Fruit fly (Drosophila melanogaster) whole organism, embryonic: Measurements from ENCODE around the gene Nf-YA.
A peak's percentile ranks its signal among the peaks of the same experiment; 100 is the strongest.

Experiments used
- Adf1 ChIP-seq: fragments of 200-800 bp; sonication (Bioruptor generic); IDR thresholded peaks from 2 replicates; pipeline ENCODE4 v1.3.6; 2022; ENCODE audit warnings: missing biosample characterization, missing genetic modification characterization
- Atf3 ChIP-seq: fragments of 200-800 bp; sonication (Bioruptor generic); optimal IDR thresholded peaks from 3 replicates; lab custom pipeline; 2016; ENCODE audit warnings: missing biosample characterization, missing genetic modification characterization
- CG11085 ChIP-seq: fragments of 200-800 bp; sonication (Bioruptor generic); IDR thresholded peaks from 2 replicates; pipeline ENCODE4 v1.3.6; 2022; ENCODE audit warnings: missing biosample characterization, missing genetic modification characterization
- CG11456 ChIP-seq: fragments of 200-800 bp; sonication (Bioruptor generic); IDR thresholded peaks from 3 replicates; pipeline ENCODE4 v1.3.6; 2022; ENCODE audit warnings: missing biosample characterization, missing genetic modification characterization
- CG14441 ChIP-seq: fragments of 200-800 bp; sonication (Bioruptor generic); IDR thresholded peaks from 2 replicates; pipeline ENCODE4 v1.3.6; 2022; ENCODE audit warnings: missing biosample characterization, missing genetic modification characterization
- CG17612 ChIP-seq: fragments of 200-800 bp; sonication (Bioruptor generic); IDR thresholded peaks from 2 replicates; pipeline ENCODE4 v1.3.6; 2022; ENCODE audit warnings: missing biosample characterization, missing genetic modification characterization
- CG18011 ChIP-seq: fragments of 200-800 bp; sonication (Bioruptor generic); optimal IDR thresholded peaks from 2 replicates; lab custom pipeline; 2017; ENCODE audit warnings: missing biosample characterization, missing genetic modification characterization, mild to moderate bottlenecking, moderate library complexity, missing genotype
- CG18476 ChIP-seq: fragments of 200-800 bp; sonication (Bioruptor generic); optimal IDR thresholded peaks from 2 replicates; lab custom pipeline; 2016; ENCODE audit warnings: missing biosample characterization, mild to moderate bottlenecking, missing genetic modification characterization
- CG31224 ChIP-seq: fragments of 200-800 bp; sonication (Bioruptor generic); IDR thresholded peaks from 2 replicates; pipeline ENCODE4 v1.3.6; 2022; ENCODE audit warnings: missing biosample characterization, missing genetic modification characterization
- CG31388 ChIP-seq: fragments of 200-800 bp; sonication (Bioruptor generic); optimal IDR thresholded peaks from 2 replicates; lab custom pipeline; 2016; ENCODE audit warnings: missing biosample characterization, missing genetic modification characterization
- CG3281 ChIP-seq: fragments of 200-800 bp; sonication (Bioruptor generic); optimal IDR thresholded peaks from 3 replicates; lab custom pipeline; 2017; ENCODE audit warnings: missing biosample characterization, mild to moderate bottlenecking, missing genetic modification characterization
- CG34376 ChIP-seq: fragments of 200-800 bp; sonication (Bioruptor generic); optimal IDR thresholded peaks from 2 replicates; lab custom pipeline; 2018; ENCODE audit warnings: missing biosample characterization, mild to moderate bottlenecking, missing genetic modification characterization
- CG5180 ChIP-seq: fragments of 200-800 bp; sonication (Bioruptor generic); optimal IDR thresholded peaks from 3 replicates; lab custom pipeline; 2017; ENCODE audit warnings: missing biosample characterization, missing genetic modification characterization, mild to moderate bottlenecking, moderate library complexity, missing genetic modification reagents
- CG8281 ChIP-seq: fragments of 200-800 bp; sonication (Bioruptor generic); optimal IDR thresholded peaks from 2 replicates; lab custom pipeline; 2018; ENCODE audit warnings: missing biosample characterization, mild to moderate bottlenecking, missing genetic modification characterization, moderate library complexity
- CG8478 ChIP-seq: fragments of >200 bp; optimal IDR thresholded peaks from 2 replicates; lab custom pipeline; 2018
- CG8765 ChIP-seq: fragments of 200-800 bp; sonication (Bioruptor generic); IDR thresholded peaks from 2 replicates; pipeline ENCODE4 v1.3.6; 2022; ENCODE audit warnings: missing biosample characterization, missing genetic modification characterization
- CG9609 ChIP-seq: fragments of 200-800 bp; sonication (Bioruptor generic); optimal IDR thresholded peaks from 3 replicates; lab custom pipeline; 2016; ENCODE audit warnings: missing biosample characterization, missing genetic modification characterization
- CkIIα-i1 ChIP-seq: fragments of 200-800 bp; sonication (Bioruptor generic); IDR thresholded peaks from 2 replicates; pipeline ENCODE4 v1.3.6; 2022; ENCODE audit warnings: missing biosample characterization, missing genetic modification characterization
- Dbx ChIP-seq: fragments of 200-800 bp; sonication (Bioruptor generic); IDR thresholded peaks from 3 replicates; pipeline ENCODE4 v1.3.6; 2022; ENCODE audit warnings: missing biosample characterization, missing genetic modification characterization
- Deaf1 ChIP-seq: fragments of 200-800 bp; optimal IDR thresholded peaks from 3 replicates; lab custom pipeline; 2019; ENCODE audit warnings: missing biosample characterization, mild to moderate bottlenecking, missing genetic modification characterization, moderate library complexity
- Dref ChIP-seq: fragments of 200-800 bp; sonication (Bioruptor generic); IDR thresholded peaks from 2 replicates; pipeline ENCODE4 v1.3.6; 2022; ENCODE audit warnings: missing biosample characterization, missing genetic modification characterization
- HmgZ ChIP-seq: fragments of 200-800 bp; sonication (Bioruptor generic); optimal IDR thresholded peaks from 2 replicates; lab custom pipeline; 2018; ENCODE audit warnings: missing biosample characterization, mild to moderate bottlenecking, missing genetic modification characterization
- Hr51 ChIP-seq, 2 experiments: fragments of 200-800 bp; sonication (Bioruptor generic); optimal IDR thresholded peaks; 2 replicates in 1 of 2; 3 replicates in 1 of 2; lab custom pipeline; 2016 to 2018; ENCODE audit warnings: missing biosample characterization in 2 of 2, missing genetic modification characterization in 2 of 2, mild to moderate bottlenecking in 1 of 2, moderate library complexity in 1 of 2
- MBD-R2 ChIP-seq: fragments of 200-800 bp; sonication (Bioruptor generic); IDR thresholded peaks from 2 replicates; pipeline ENCODE4 v1.3.6; 2022; ENCODE audit warnings: missing biosample characterization, missing genetic modification characterization
- Mrtf ChIP-seq: fragments of 200-800 bp; sonication (Bioruptor generic); IDR thresholded peaks from 3 replicates; pipeline ENCODE4 v1.3.6; 2022; ENCODE audit warnings: missing biosample characterization, missing genetic modification characterization
- NC2α ChIP-seq: fragments of 200-800 bp; sonication (Bioruptor generic); optimal IDR thresholded peaks from 2 replicates; lab custom pipeline; 2016; ENCODE audit warnings: missing biosample characterization, missing genetic modification characterization
- Optix ChIP-seq: fragments of 200-800 bp; sonication (Bioruptor generic); IDR thresholded peaks from 3 replicates; pipeline ENCODE4 v1.3.6; 2022; ENCODE audit warnings: missing biosample characterization, missing genetic modification characterization
- Spps ChIP-seq: fragments of 200-800 bp; sonication (Bioruptor generic); optimal IDR thresholded peaks from 2 replicates; lab custom pipeline; 2018; ENCODE audit warnings: missing biosample characterization, mild to moderate bottlenecking, missing genetic modification characterization
- Ssrp ChIP-seq: fragments of 200-800 bp; sonication (Bioruptor generic); optimal IDR thresholded peaks from 2 replicates; lab custom pipeline; 2018; ENCODE audit warnings: missing biosample characterization, mild to moderate bottlenecking, missing genetic modification characterization, moderate library complexity
- YL-1 ChIP-seq: fragments of 200-800 bp; sonication (Bioruptor generic); optimal IDR thresholded peaks from 3 replicates; lab custom pipeline; 2017; ENCODE audit warnings: missing biosample characterization, mild to moderate bottlenecking, missing genetic modification characterization
- cad ChIP-seq: fragments of >200 bp; optimal IDR thresholded peaks from 2 replicates; lab custom pipeline; 2017; ENCODE audit warnings: missing biosample characterization, missing genetic modification characterization
- chif ChIP-seq, 2 experiments: fragments of 200-800 bp; sonication (Bioruptor generic); optimal IDR thresholded peaks; 3 replicates each; lab custom pipeline; 2016; ENCODE audit warnings: missing biosample characterization in 2 of 2, missing genetic modification characterization in 2 of 2
- corto ChIP-seq: fragments of 200-800 bp; sonication (Bioruptor generic); optimal IDR thresholded peaks from 2 replicates; lab custom pipeline; 2016; ENCODE audit warnings: missing biosample characterization, mild to moderate bottlenecking, missing genetic modification characterization, moderate library complexity
- dati ChIP-seq: fragments of 200-800 bp; sonication (Bioruptor generic); IDR thresholded peaks from 2 replicates; pipeline ENCODE4 v1.3.6; 2022; ENCODE audit warnings: missing biosample characterization, missing genetic modification characterization
- dm ChIP-seq: fragments of 200-800 bp; sonication (Bioruptor generic); optimal IDR thresholded peaks from 3 replicates; lab custom pipeline; 2016; ENCODE audit warnings: missing biosample characterization, missing genetic modification characterization
- emc ChIP-seq: fragments of 200-800 bp; sonication (Bioruptor generic); optimal IDR thresholded peaks from 2 replicates; lab custom pipeline; 2016; ENCODE audit warnings: missing biosample characterization, missing genetic modification characterization
- eyg ChIP-seq: fragments of 200-800 bp; sonication (Bioruptor generic); optimal IDR thresholded peaks from 3 replicates; lab custom pipeline; 2016; ENCODE audit warnings: missing biosample characterization, missing genetic modification characterization
- kah ChIP-seq: fragments of 200-800 bp; sonication (Bioruptor generic); optimal IDR thresholded peaks from 2 replicates; lab custom pipeline; 2018; ENCODE audit warnings: missing biosample characterization, mild to moderate bottlenecking, missing genetic modification characterization
- ken ChIP-seq: fragments of 200-800 bp; sonication (Bioruptor generic); IDR thresholded peaks from 3 replicates; pipeline ENCODE4 v1.3.6; 2022; ENCODE audit warnings: missing biosample characterization, missing genetic modification characterization
- lab ChIP-seq: fragments of 200-800 bp; sonication (Bioruptor generic); optimal IDR thresholded peaks from 3 replicates; lab custom pipeline; 2017; ENCODE audit warnings: missing biosample characterization, missing genetic modification characterization, mild to moderate bottlenecking, moderate library complexity, missing genetic modification reagents
- lilli ChIP-seq: fragments of 200-800 bp; sonication (Bioruptor generic); optimal IDR thresholded peaks from 3 replicates; lab custom pipeline; 2016; ENCODE audit warnings: missing biosample characterization, missing genetic modification characterization
- mld ChIP-seq: fragments of 200-800 bp; sonication (Bioruptor generic); IDR thresholded peaks from 3 replicates; pipeline ENCODE4 v1.3.6; 2022; ENCODE audit warnings: missing biosample characterization, missing genetic modification characterization; ENCODE audit not compliant: partially characterized antibody
- nau ChIP-seq: fragments of 200-800 bp; sonication (Bioruptor generic); optimal IDR thresholded peaks from 3 replicates; lab custom pipeline; 2017; ENCODE audit warnings: missing biosample characterization, mild to moderate bottlenecking, missing genetic modification characterization, missing genetic modification reagents
- oc ChIP-seq: fragments of 200-800 bp; sonication (Bioruptor generic); optimal IDR thresholded peaks from 2 replicates; lab custom pipeline; 2018; ENCODE audit warnings: missing biosample characterization, mild to moderate bottlenecking, missing genetic modification characterization, moderate library complexity
- pb ChIP-seq: fragments of 200-800 bp; sonication (Bioruptor generic); optimal IDR thresholded peaks from 3 replicates; lab custom pipeline; 2016; ENCODE audit warnings: missing biosample characterization, missing genetic modification characterization
- phol ChIP-seq: fragments of 200-800 bp; sonication (Bioruptor generic); optimal IDR thresholded peaks from 3 replicates; lab custom pipeline; 2018; ENCODE audit warnings: missing biosample characterization, mild to moderate bottlenecking, missing genetic modification characterization, moderate library complexity
- ro ChIP-seq: fragments of 200-800 bp; sonication (Bioruptor generic); IDR thresholded peaks from 2 replicates; pipeline ENCODE4 v1.3.6; 2022; ENCODE audit warnings: missing biosample characterization, missing genetic modification characterization
- row ChIP-seq: fragments of 200-800 bp; sonication (Bioruptor generic); IDR thresholded peaks from 3 replicates; pipeline ENCODE4 v1.3.6; 2022; ENCODE audit warnings: missing biosample characterization, missing genetic modification characterization
- seq ChIP-seq: fragments of 200-800 bp; sonication (Bioruptor generic); IDR thresholded peaks from 2 replicates; pipeline ENCODE4 v1.3.6; 2022; ENCODE audit warnings: missing biosample characterization, missing genetic modification characterization
- sna ChIP-seq: fragments of 200-800 bp; sonication (Bioruptor generic); IDR thresholded peaks from 2 replicates; pipeline ENCODE4 v1.3.6; 2022; ENCODE audit warnings: missing biosample characterization, missing genetic modification characterization; ENCODE audit not compliant: partially characterized antibody
- tup ChIP-seq: fragments of 200-800 bp; sonication (Bioruptor generic); optimal IDR thresholded peaks from 2 replicates; lab custom pipeline; 2016; ENCODE audit warnings: missing biosample characterization, mild to moderate bottlenecking, missing genetic modification characterization, moderate library complexity
- zen2 ChIP-seq: fragments of 200-800 bp; sonication (Bioruptor generic); IDR thresholded peaks from 3 replicates; pipeline ENCODE4 v1.3.6; 2022; ENCODE audit warnings: missing biosample characterization, missing genetic modification characterization; ENCODE audit not compliant: partially characterized antibody

Nf-YA gene

DNA sequence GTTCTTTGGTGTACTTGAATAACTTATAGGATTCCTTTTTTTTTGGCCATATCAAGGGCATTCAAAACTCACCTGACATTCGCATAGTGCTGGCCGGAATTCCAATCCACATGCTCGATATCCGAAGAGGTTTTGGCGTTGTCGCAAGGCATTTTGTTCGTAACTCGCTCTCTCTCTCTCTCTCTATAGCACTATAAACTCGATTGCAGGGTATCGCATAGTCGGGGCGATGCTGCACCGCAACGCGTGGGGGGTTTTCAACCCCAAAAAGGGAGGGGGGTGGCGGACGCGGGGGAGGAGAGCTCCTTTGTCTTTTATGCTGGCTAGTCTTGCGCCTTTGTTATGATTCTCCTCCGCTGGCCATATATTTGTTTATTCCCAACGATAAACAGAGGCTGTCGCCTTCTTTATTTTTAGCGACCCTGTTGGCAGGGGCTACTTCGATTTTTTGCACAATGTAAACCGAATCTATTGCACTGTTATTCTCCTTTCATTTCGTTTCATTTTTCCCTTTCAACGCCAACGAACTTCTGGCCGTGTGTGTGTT is 43.6 kb downstream of the Nf-YA start (continued):
- TF ChIP-seq Dref (GFP tag; lab: Robert Waterston, UW) (no peak), ro (GFP tag; lab: Robert Waterston, UW) (no peak), CG17612 (GFP tag; lab: Robert Waterston, UW) (no peak), CG31224 (no peak), CG11456 (GFP tag; lab: Robert Waterston, UW) (no peak; the same call in 2 of the 3 replicates), CG3281 (GFP tag; lab: Kevin White, UChicago) (no peak), Hr51 (GFP tag; optimal IDR thresholded peaks at IDR 0.05; lab: Kevin White, UChicago) (no peak), chif (GFP tag; optimal IDR thresholded peaks at IDR 0.05; lab: Kevin White, UChicago) (no peak), dm (GFP tag; lab: Kevin White, UChicago) (no peak), lab (GFP tag; lab: Kevin White, UChicago) (no peak), row (GFP tag; lab: Robert Waterston, UW) (peak; percentile 59), CG31388 (GFP tag; lab: Kevin White, UChicago) (no peak), CG18476 (GFP tag; lab: Kevin White, UChicago) (no peak), ken (GFP tag; lab: Robert Waterston, UW) (no peak), NC2α (GFP tag; lab: Kevin White, UChicago) (no peak), Adf1 (GFP tag; lab: Robert Waterston, UW) (no peak), zen2 (GFP tag; lab: Robert Waterston, UW) (no peak), emc (GFP tag; lab: Kevin White, UChicago) (no peak), kah (GFP tag; lab: Kevin White, UChicago) (no peak), lilli (GFP tag; lab: Kevin White, UChicago) (no peak), sna (GFP tag; lab: Robert Waterston, UW) (no peak), CG11085 (GFP tag; lab: Robert Waterston, UW) (no peak), pb (no peak), CG5180 (GFP tag; lab: Kevin White, UChicago) (peak; percentile 18), cad (GFP tag; lab: Kevin White, UChicago) (no peak), eyg (GFP tag; lab: Kevin White, UChicago) (no peak), YL-1 (GFP tag; lab: Kevin White, UChicago) (no peak), CG8765 (GFP tag; lab: Robert Waterston, UW) (no peak), CG18011 (GFP tag; lab: Kevin White, UChicago) (no peak), oc (tag; lab: Kevin White, UChicago) (no peak), MBD-R2 (GFP tag; lab: Robert Waterston, UW) (no peak), CG8281 (tag; lab: Kevin White, UChicago) (no peak), Deaf1 (no peak), phol (peak; percentile 4), CG14441 (GFP tag; lab: Robert Waterston, UW) (0 out of 2 replicates have a peak, but pooled peaks have one; percentile 8), Dbx (GFP tag; lab: Robert Waterston, UW) (no peak), Optix (GFP tag; lab: Robert Waterston, UW) (no peak), nau (no peak), CG8478 (lab: Kevin White, UChicago) (no peak), dati (no peak), tup (no peak), CG34376 (GFP tag; lab: Kevin White, UChicago) (no peak), CkIIα-i1 (GFP tag; lab: Robert Waterston, UW) (no peak), mld (GFP tag; lab: Robert Waterston, UW) (no peak), Ssrp (tag; lab: Kevin White, UChicago) (no peak), CG9609 (GFP tag; lab: Kevin White, UChicago) (no peak), Spps (tag; lab: Kevin White, UChicago) (no peak), seq (GFP tag; lab: Robert Waterston, UW) (no peak), Mrtf (GFP tag; lab: Robert Waterston, UW) (no peak), Atf3 (GFP tag; lab: Kevin White, UChicago) (no peak), HmgZ (tag; lab: Kevin White, UChicago) (no peak), corto (GFP tag; lab: Kevin White, UChicago) (no peak)
